Worm (Caenorhabditis elegans): ENCODE results near the gene mif-2.

DNA sequence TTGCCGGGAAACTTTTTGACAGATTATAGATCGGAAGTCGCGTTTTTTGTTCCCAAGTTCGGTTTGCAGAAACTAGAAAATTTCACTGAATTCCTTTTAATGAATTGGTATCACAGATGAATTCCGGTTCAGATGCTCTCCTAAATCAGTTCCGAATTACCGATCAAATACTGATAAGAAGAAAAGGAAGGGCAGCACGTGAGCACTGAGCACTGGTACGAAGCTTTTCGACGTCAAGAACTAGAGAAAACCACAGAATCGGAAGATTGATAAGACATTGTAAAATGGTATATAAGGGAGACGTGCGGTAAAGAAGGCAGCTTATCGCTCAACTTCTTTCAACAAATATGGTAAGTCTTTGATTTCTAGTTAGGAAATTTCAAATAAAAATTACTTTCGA lies 3.0 kb downstream of the mif-2 start, which contains the start of gene cpr-1:
- TF ChIP-seq him-1 (tag; optimal IDR thresholded peaks at IDR 0.05), result no peak
- TF ChIP-seq W03F9.2 (tag; optimal IDR thresholded peaks at IDR 0.05), result no peak
- TF ChIP-seq dao-5 (tag; optimal IDR thresholded peaks at IDR 0.05), result no peak
